Worm (Caenorhabditis elegans) whole organism, L2 larva: Measurements from ENCODE around the gene aco-2.

Experiments used
- C34F6.9 ChIP-seq: fragments of 150-350 bp; optimal IDR thresholded peaks from 2 replicates; lab custom pipeline; 2014; ENCODE audit warnings: missing biosample characterization, missing genetic modification characterization
- F13H6.1 ChIP-seq: sonication (generic microtip); optimal IDR thresholded peaks from 2 replicates; lab custom pipeline; 2016; ENCODE audit warnings: missing genetic modification characterization, missing compliant biosample characterization
- R02D3.7 ChIP-seq: fragments of 150-350 bp; optimal IDR thresholded peaks from 2 replicates; lab custom pipeline; 2014; ENCODE audit warnings: missing biosample characterization, missing genetic modification characterization
- Y55F3AM.14 ChIP-seq: fragments of 200-800 bp; sonication (Bioruptor generic); optimal IDR thresholded peaks from 2 replicates; lab custom pipeline; 2018; ENCODE audit warnings: mild to moderate bottlenecking, missing genetic modification characterization, missing compliant biosample characterization
- ZK546.5 ChIP-seq: sonication (generic microtip); optimal IDR thresholded peaks from 2 replicates; lab custom pipeline; 2017; ENCODE audit warnings: missing biosample characterization, missing genetic modification characterization
- alr-1 ChIP-seq: fragments of 150-350 bp; optimal IDR thresholded peaks from 2 replicates; lab custom pipeline; 2014; ENCODE audit warnings: missing biosample characterization, missing genetic modification characterization
- aly-2 ChIP-seq: fragments of 150-350 bp; optimal IDR thresholded peaks from 2 replicates; lab custom pipeline; 2014; ENCODE audit warnings: missing biosample characterization, missing genetic modification characterization
- ama-1 ChIP-seq: fragments of 150-350 bp; optimal IDR thresholded peaks from 2 replicates; lab custom pipeline; 2018; ENCODE audit warnings: inconsistent platforms
- blmp-1 ChIP-seq: sonication (generic microtip); optimal IDR thresholded peaks from 2 replicates; lab custom pipeline; 2017; ENCODE audit warnings: missing genetic modification characterization, mild to moderate bottlenecking, missing compliant biosample characterization, antibody characterized with exemption, moderate library complexity; ENCODE audit not compliant: insufficient read depth
- ceh-16 ChIP-seq: fragments of 150-350 bp; optimal IDR thresholded peaks from 2 replicates; lab custom pipeline; 2014; ENCODE audit warnings: missing biosample characterization, missing genetic modification characterization
- ceh-82 ChIP-seq: fragments of 150-350 bp; optimal IDR thresholded peaks from 2 replicates; lab custom pipeline; 2014; ENCODE audit warnings: missing biosample characterization, missing genetic modification characterization
- crh-2 ChIP-seq: sonication (generic microtip); optimal IDR thresholded peaks from 2 replicates; lab custom pipeline; 2017; ENCODE audit warnings: missing biosample characterization, missing genetic modification characterization
- dmd-4 ChIP-seq: sonication (generic microtip); optimal IDR thresholded peaks from 2 replicates; lab custom pipeline; 2017; ENCODE audit warnings: missing biosample characterization, missing genetic modification characterization
- egl-27 ChIP-seq: sonication (generic microtip); optimal IDR thresholded peaks from 3 replicates; lab custom pipeline; 2017; ENCODE audit warnings: missing biosample characterization, missing genetic modification reagents, missing genetic modification characterization
- elt-1 ChIP-seq: fragments of 150-350 bp; optimal IDR thresholded peaks from 2 replicates; lab custom pipeline; 2014; ENCODE audit warnings: missing biosample characterization, missing genetic modification characterization
- elt-3 ChIP-seq: sonication (generic microtip); optimal IDR thresholded peaks from 2 replicates; lab custom pipeline; 2017; ENCODE audit warnings: missing biosample characterization, missing genetic modification characterization
- fos-1 ChIP-seq: fragments of 150-350 bp; optimal IDR thresholded peaks from 2 replicates; lab custom pipeline; 2014; ENCODE audit warnings: missing biosample characterization, missing genetic modification characterization
- gmeb-1 ChIP-seq: fragments of 150-350 bp; optimal IDR thresholded peaks from 2 replicates; lab custom pipeline; 2014; ENCODE audit warnings: missing biosample characterization, missing genetic modification characterization
- lin-11 ChIP-seq: fragments of 150-350 bp; sonication (generic microtip); optimal IDR thresholded peaks from 2 replicates; lab custom pipeline; 2014; ENCODE audit warnings: missing biosample characterization, missing genetic modification characterization, inconsistent platforms, mixed read lengths
- lin-13 ChIP-seq: fragments of 150-350 bp; optimal IDR thresholded peaks from 2 replicates; lab custom pipeline; 2014; ENCODE audit warnings: missing biosample characterization, missing genetic modification reagents, missing genetic modification characterization
- lin-39 ChIP-seq: fragments of 150-350 bp; optimal IDR thresholded peaks from 2 replicates; lab custom pipeline; 2014; ENCODE audit warnings: missing biosample characterization, missing genetic modification reagents, missing genetic modification characterization
- lsy-2 ChIP-seq, 2 experiments: fragments of 150-350 bp in 1 of 2; sonication (generic microtip) in 1 of 2; optimal IDR thresholded peaks; 2 replicates each; lab custom pipeline; 2014 to 2017; ENCODE audit warnings: missing biosample characterization in 2 of 2, missing genetic modification characterization in 2 of 2
- mab-5 ChIP-seq: fragments of 150-350 bp; optimal IDR thresholded peaks from 2 replicates; lab custom pipeline; 2014; ENCODE audit warnings: missing biosample characterization, missing genetic modification characterization
- mbf-1 ChIP-seq: sonication (generic microtip); optimal IDR thresholded peaks from 2 replicates; lab custom pipeline; 2017; ENCODE audit warnings: missing biosample characterization, missing genetic modification characterization
- mdl-1 ChIP-seq, 2 experiments: fragments of 150-350 bp in 1 of 2; sonication (generic microtip) in 1 of 2; optimal IDR thresholded peaks; 2 replicates each; lab custom pipeline; 2017; ENCODE audit warnings: missing biosample characterization in 2 of 2, missing genetic modification characterization in 2 of 2
- nhr-10 ChIP-seq: sonication (generic microtip); optimal IDR thresholded peaks from 2 replicates; lab custom pipeline; 2017; ENCODE audit warnings: missing biosample characterization, missing genetic modification characterization
- nhr-11 ChIP-seq: fragments of 150-350 bp; optimal IDR thresholded peaks from 2 replicates; lab custom pipeline; 2014; ENCODE audit warnings: missing biosample characterization, missing genetic modification characterization
- nhr-12 ChIP-seq: fragments of 150-350 bp; optimal IDR thresholded peaks from 2 replicates; lab custom pipeline; 2014; ENCODE audit warnings: missing biosample characterization, missing genetic modification characterization
- nhr-129 ChIP-seq: fragments of 150-350 bp; optimal IDR thresholded peaks from 2 replicates; lab custom pipeline; 2014; ENCODE audit warnings: missing biosample characterization, missing genetic modification characterization
- nhr-21 ChIP-seq: fragments of 150-350 bp; optimal IDR thresholded peaks from 2 replicates; lab custom pipeline; 2014; ENCODE audit warnings: missing biosample characterization, missing genetic modification characterization
- nhr-23 ChIP-seq: fragments of 150-350 bp; optimal IDR thresholded peaks from 2 replicates; lab custom pipeline; 2014; ENCODE audit warnings: missing biosample characterization, missing genetic modification reagents, missing genetic modification characterization
- nhr-237 ChIP-seq: fragments of 150-350 bp; optimal IDR thresholded peaks from 2 replicates; lab custom pipeline; 2014; ENCODE audit warnings: missing biosample characterization, missing genetic modification characterization
- nhr-25 ChIP-seq: fragments of 150-350 bp; sonication (generic microtip); optimal IDR thresholded peaks from 3 replicates; lab custom pipeline; 2014; ENCODE audit warnings: missing biosample characterization, missing genetic modification characterization
- nhr-6 ChIP-seq: fragments of 150-350 bp; optimal IDR thresholded peaks from 2 replicates; lab custom pipeline; 2014; ENCODE audit warnings: missing biosample characterization, missing genetic modification characterization
- nhr-77 ChIP-seq: fragments of 150-350 bp; optimal IDR thresholded peaks from 2 replicates; lab custom pipeline; 2014; ENCODE audit warnings: missing biosample characterization, missing genetic modification characterization
- peb-1 ChIP-seq: fragments of 150-350 bp; optimal IDR thresholded peaks from 2 replicates; lab custom pipeline; 2014; ENCODE audit warnings: missing biosample characterization, missing genetic modification characterization
- sem-4 ChIP-seq: fragments of 150-350 bp; optimal IDR thresholded peaks from 2 replicates; lab custom pipeline; 2014; ENCODE audit warnings: missing biosample characterization, missing genetic modification reagents, missing genetic modification characterization
- skn-1 ChIP-seq: sonication (generic microtip); optimal IDR thresholded peaks from 2 replicates; lab custom pipeline; 2017; ENCODE audit warnings: missing biosample characterization, missing genetic modification characterization
- sma-3 ChIP-seq: sonication (generic microtip); optimal IDR thresholded peaks from 2 replicates; lab custom pipeline; 2016; ENCODE audit warnings: missing genetic modification reagents, missing genetic modification characterization, missing compliant biosample characterization
- sma-9 ChIP-seq, 2 experiments: fragments of 150-350 bp in 1 of 2; sonication (generic microtip) in 1 of 2; optimal IDR thresholded peaks; 2 replicates each; lab custom pipeline; 2014 to 2016; ENCODE audit warnings: missing genetic modification characterization in 2 of 2, mild to moderate bottlenecking in 1 of 2, missing biosample characterization in 1 of 2, missing compliant biosample characterization in 1 of 2, missing genetic modification reagents in 1 of 2, moderate library complexity in 1 of 2
- snpc-4 ChIP-seq: fragments of 150-350 bp; optimal IDR thresholded peaks from 2 replicates; lab custom pipeline; 2014; ENCODE audit warnings: missing biosample characterization, missing genetic modification characterization
- unc-39 ChIP-seq: fragments of 150-350 bp; optimal IDR thresholded peaks from 2 replicates; lab custom pipeline; 2014; ENCODE audit warnings: missing biosample characterization, missing genetic modification characterization
- unc-55 ChIP-seq: fragments of 150-350 bp; sonication (generic microtip); optimal IDR thresholded peaks from 3 replicates; lab custom pipeline; 2014; ENCODE audit warnings: missing biosample characterization, missing genetic modification reagents, missing genetic modification characterization
- unc-62 ChIP-seq: fragments of 150-350 bp; optimal IDR thresholded peaks from 2 replicates; lab custom pipeline; 2014; ENCODE audit warnings: missing biosample characterization, missing genetic modification reagents, missing genetic modification characterization
- zag-1 ChIP-seq: fragments of 150-350 bp; optimal IDR thresholded peaks from 2 replicates; lab custom pipeline; 2014; ENCODE audit warnings: missing biosample characterization, missing genetic modification characterization
- ztf-1 ChIP-seq: fragments of 200-800 bp; sonication (Bioruptor generic); conservative IDR thresholded peaks from 2 replicates; pipeline ENCODE4 v1.3.6; 2022; ENCODE audit warnings: missing genetic modification characterization, missing compliant biosample characterization
- ztf-11 ChIP-seq: sonication (generic microtip); optimal IDR thresholded peaks from 2 replicates; lab custom pipeline; 2017; ENCODE audit warnings: missing biosample characterization, missing genetic modification characterization
- ztf-4 ChIP-seq: fragments of 150-350 bp; optimal IDR thresholded peaks from 2 replicates; lab custom pipeline; 2014; ENCODE audit warnings: missing biosample characterization, missing genetic modification characterization

aco-2 gene

ce11 chrIII:7973201-7973767 lies at the start of gene aco-2, which contains the start of gene eef-1B.1:
aco-2 (plus strand) TSS chrIII:7973717.
eef-1B.1 (minus strand) TSS chrIII:7973386.
- TF ChIP-seq gmeb-1 (tag; lab: Kevin White, UChicago): peak; percentile 93
- peak; percentile 94 for TF ChIP-seq sma-3 (GFP tag; lab: Kevin White, UChicago)
- TF ChIP-seq peb-1 (tag; lab: Kevin White, UChicago): no peak
- peak; percentile 52 for TF ChIP-seq zag-1 (tag; lab: Kevin White, UChicago)
- TF ChIP-seq unc-55 (GFP tag; lab: Kevin White, UChicago): peak; percentile 97
- TF ChIP-seq elt-3: no peak
- no peak for TF ChIP-seq nhr-23
- no peak for TF ChIP-seq mbf-1 (tag; lab: Kevin White, UChicago)
- TF ChIP-seq lin-39: no peak
- no peak for TF ChIP-seq nhr-237 (tag; lab: Kevin White, UChicago)
- TF ChIP-seq nhr-25: peak; percentile 94
- TF ChIP-seq crh-2 (tag; lab: Kevin White, UChicago): peak; percentile 93
- TF ChIP-seq unc-62: peak; percentile 26
- no peak for TF ChIP-seq dmd-4 (tag; lab: Kevin White, UChicago)
- TF ChIP-seq sem-4 (tag; lab: Kevin White, UChicago): peak; percentile 75
- peak; percentile 80 for TF ChIP-seq fos-1 (tag; lab: Kevin White, UChicago)
- no peak for TF ChIP-seq unc-39 (tag; lab: Kevin White, UChicago)
- peak; percentile 90 for TF ChIP-seq F13H6.1
- no peak for TF ChIP-seq ztf-1 (GFP tag; lab: Robert Waterston, UW)
- TF ChIP-seq lsy-2 (tag; optimal IDR thresholded peaks at IDR 0.05; lab: Kevin White, UChicago): peak; percentile 86 to 95
- no peak for TF ChIP-seq alr-1 (tag; lab: Kevin White, UChicago)
- TF ChIP-seq lin-11 (tag; lab: Kevin White, UChicago): peak; percentile 90
- TF ChIP-seq ceh-82 (tag; lab: Kevin White, UChicago): no peak
- TF ChIP-seq nhr-11 (tag; lab: Kevin White, UChicago): no peak
- TF ChIP-seq ceh-16 (tag; lab: Kevin White, UChicago): peak; percentile 56
- TF ChIP-seq nhr-77 (tag; lab: Kevin White, UChicago): peak; percentile 80
- peak; percentile 73 for TF ChIP-seq snpc-4 (tag; lab: Kevin White, UChicago)
- TF ChIP-seq aly-2 (tag; lab: Kevin White, UChicago): no peak
- TF ChIP-seq ama-1 (lab: Kevin White, UChicago): no peak
- peak; percentile 47 for TF ChIP-seq ZK546.5
- TF ChIP-seq nhr-6 (tag; lab: Kevin White, UChicago): peak; percentile 27
- TF ChIP-seq nhr-129 (tag; lab: Kevin White, UChicago): peak; percentile 93
- peak; percentile 95 for TF ChIP-seq sma-9 (GFP tag; optimal IDR thresholded peaks at IDR 0.05; lab: Kevin White, UChicago)
- TF ChIP-seq sma-9 (tag; optimal IDR thresholded peaks at IDR 0.05; lab: Kevin White, UChicago): no peak
- TF ChIP-seq Y55F3AM.14 (GFP tag; lab: Kevin White, UChicago): peak; percentile 36
- TF ChIP-seq nhr-10 (tag; lab: Kevin White, UChicago): no peak
- TF ChIP-seq ztf-4: peak; percentile 55
- TF ChIP-seq nhr-21 (tag; lab: Kevin White, UChicago): peak; percentile 94
- TF ChIP-seq nhr-12 (tag; lab: Kevin White, UChicago): peak; percentile 28
- TF ChIP-seq elt-1 (tag; lab: Kevin White, UChicago): no peak
- TF ChIP-seq skn-1 (tag; lab: Kevin White, UChicago): peak; percentile 52
- peak; percentile 82 for TF ChIP-seq blmp-1
- peak; percentile 92 for TF ChIP-seq C34F6.9 (tag; lab: Kevin White, UChicago)
- peak; percentile 86 for TF ChIP-seq mab-5 (tag; lab: Kevin White, UChicago)
- peak in 1 of 2 experiments; percentile 61 for TF ChIP-seq mdl-1 (tag; optimal IDR thresholded peaks at IDR 0.05; lab: Kevin White, UChicago)
- TF ChIP-seq egl-27: peak; percentile 87
- peak; percentile 50 for TF ChIP-seq R02D3.7
- peak; percentile 89 for TF ChIP-seq lin-13 (GFP tag; lab: Kevin White, UChicago)
- no peak for TF ChIP-seq ztf-11 (tag; lab: Kevin White, UChicago)
